Worm (Caenorhabditis elegans) whole organism, midembryonic: ENCODE data around the gene dpy-31.

Experiments
- T22C8.4 ChIP-seq: fragments of 200-800 bp; sonication (Bioruptor generic); IDR thresholded peaks from 2 replicates; pipeline ENCODE4 v1.3.6; 2022; ENCODE audit warnings: missing genetic modification characterization, missing compliant biosample characterization
- cog-1 ChIP-seq: sonication (generic microtip); optimal IDR thresholded peaks from 2 replicates; lab custom pipeline; 2016; ENCODE audit warnings: missing genetic modification characterization, missing compliant biosample characterization
- flt-1 ChIP-seq: fragments of 200-800 bp; sonication (Bioruptor generic); IDR thresholded peaks from 2 replicates; pipeline ENCODE4 v1.3.6; 2022; ENCODE audit warnings: missing genetic modification characterization, missing compliant biosample characterization
- klf-2 ChIP-seq: fragments of 200-800 bp; sonication (Bioruptor generic); conservative IDR thresholded peaks from 2 replicates; pipeline ENCODE4 v1.3.6; 2022; ENCODE audit warnings: missing genetic modification reagents, missing genetic modification characterization, missing compliant biosample characterization
- med-1 ChIP-seq: sonication (generic microtip); optimal IDR thresholded peaks from 2 replicates; lab custom pipeline; 2017; ENCODE audit warnings: missing genetic modification characterization, mild to moderate bottlenecking, missing compliant biosample characterization, antibody characterized with exemption, missing genetic modification reagents; ENCODE audit not compliant: insufficient read depth
- ref-1 ChIP-seq: fragments of 200-800 bp; sonication (Bioruptor generic); conservative IDR thresholded peaks from 2 replicates; pipeline ENCODE4 v1.3.6; 2022; ENCODE audit warnings: missing genetic modification reagents, missing genetic modification characterization, missing compliant biosample characterization
- tab-1 ChIP-seq: fragments of 200-800 bp; sonication (Bioruptor generic); IDR thresholded peaks from 2 replicates; pipeline ENCODE4 v1.3.6; 2022; ENCODE audit warnings: missing genetic modification characterization, missing compliant biosample characterization
- ztf-23 ChIP-seq: fragments of 200-800 bp; sonication (Bioruptor generic); IDR thresholded peaks from 2 replicates; pipeline ENCODE4 v1.3.6; 2022; ENCODE audit warnings: missing genetic modification reagents, missing genetic modification characterization, missing compliant biosample characterization
- ztf-29 ChIP-seq: fragments of 200-800 bp; sonication (Bioruptor generic); IDR thresholded peaks from 2 replicates; pipeline ENCODE4 v1.3.6; 2022; ENCODE audit warnings: missing genetic modification reagents, missing genetic modification characterization, missing compliant biosample characterization

The dpy-31 gene

DNA sequence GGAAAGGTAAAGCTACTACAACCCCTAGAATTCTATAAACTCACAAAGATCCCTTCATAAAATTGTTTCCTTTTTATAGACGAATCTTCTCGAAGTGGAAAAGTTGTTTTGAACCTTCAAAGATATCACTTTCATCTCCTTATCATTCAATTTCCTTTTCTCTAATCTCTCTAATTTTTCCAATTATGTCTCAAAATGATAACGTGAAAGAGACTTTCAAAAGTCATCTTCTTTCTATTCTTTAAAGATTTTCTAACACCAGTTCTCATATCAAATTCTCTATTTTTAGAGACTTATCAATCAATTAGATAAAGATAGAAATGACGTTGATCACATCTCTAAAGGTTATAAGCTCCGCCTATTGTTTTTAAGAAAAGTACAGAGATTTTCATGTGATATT lies 2.5 kb upstream of the dpy-31 start:
- TF ChIP-seq flt-1 (GFP tag; lab: Robert Waterston, UW) (no peak), tab-1 (GFP tag; lab: Robert Waterston, UW) (no peak)

DNA sequence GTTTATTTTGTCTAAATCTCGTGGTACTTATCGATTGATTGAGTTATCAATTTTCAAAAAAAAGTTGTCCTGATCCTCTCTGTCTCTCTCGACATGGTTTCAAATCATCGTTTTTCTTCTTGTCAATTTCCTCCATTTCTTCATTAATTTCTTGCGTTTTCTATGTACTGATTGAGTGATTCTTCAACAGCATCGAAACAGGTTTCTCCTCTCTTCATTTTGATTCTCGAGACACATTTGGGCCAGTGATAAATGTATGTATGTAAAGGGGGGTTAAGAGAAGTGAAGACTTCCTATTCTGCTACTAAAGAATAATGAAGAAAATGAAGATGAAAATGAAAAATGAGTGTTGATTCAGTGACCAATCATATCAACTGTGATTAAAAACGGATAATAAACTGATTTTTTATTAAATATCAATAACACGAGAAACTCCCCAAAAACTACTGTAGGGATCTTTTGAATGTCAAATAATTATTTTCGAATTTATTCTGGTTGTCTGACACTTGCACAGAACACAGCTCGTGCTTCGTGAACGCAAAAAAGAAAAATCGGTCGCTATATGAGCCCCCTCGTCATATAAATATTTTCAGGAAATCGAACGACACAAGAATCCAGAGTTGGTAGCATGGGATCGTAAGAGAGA lies 1.2 kb downstream of the dpy-31 start:
- no peak for TF ChIP-seq ztf-29
- TF ChIP-seq med-1 (GFP tag; lab: Kevin White, UChicago): no peak
- TF ChIP-seq cog-1 (tag; lab: Kevin White, UChicago): no peak
- no peak for TF ChIP-seq ref-1
- TF ChIP-seq klf-2 (GFP tag; lab: Robert Waterston, UW): no peak
- TF ChIP-seq tab-1 (GFP tag; lab: Robert Waterston, UW): no peak
- no peak for TF ChIP-seq T22C8.4 (GFP tag; lab: Robert Waterston, UW)
- no peak for TF ChIP-seq ztf-23 (GFP tag; lab: Robert Waterston, UW)
- no peak for TF ChIP-seq flt-1 (GFP tag; lab: Robert Waterston, UW)

DNA sequence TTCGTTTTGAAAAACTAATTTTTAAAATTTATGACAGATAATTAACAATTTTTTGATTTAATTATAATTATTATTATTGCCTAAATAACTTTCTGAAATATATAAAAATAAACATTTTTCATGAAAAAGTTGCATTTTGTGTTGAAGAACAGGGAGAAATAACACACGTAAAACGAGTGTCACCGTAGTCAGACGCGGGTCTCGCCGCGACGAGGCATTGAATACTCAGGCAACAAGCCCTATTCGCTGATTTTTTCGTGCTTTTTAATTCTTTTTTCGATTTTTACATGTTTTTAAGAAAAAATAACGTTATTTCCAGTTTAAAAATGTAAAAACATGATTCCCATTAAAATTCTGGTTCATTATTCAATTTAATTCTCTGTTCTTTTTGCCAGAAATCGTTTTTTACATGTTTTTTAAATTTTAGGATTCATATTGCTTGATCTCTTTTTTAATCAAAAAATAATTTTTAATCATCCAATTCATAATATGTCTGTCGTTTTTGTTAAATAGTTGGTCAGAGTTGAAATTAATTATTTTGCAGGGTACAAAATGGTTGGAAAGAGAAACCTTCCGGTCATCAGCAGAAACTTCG lies 6.0 kb downstream of the dpy-31 start, which contains the start of gene rpl-6:
TSS of gene rpl-6 (plus strand) at position 545 of the 595 bp plus-strand sequence.
- TF ChIP-seq cog-1 (tag; lab: Kevin White, UChicago) (peak; percentile 66), tab-1 (GFP tag; lab: Robert Waterston, UW) (no peak), ztf-29 (peak; percentile 61; the same call in 1 of the 2 replicates), ztf-23 (GFP tag; lab: Robert Waterston, UW) (0 out of 2 replicates have a peak, but pooled peaks have one; percentile 28), T22C8.4 (GFP tag; lab: Robert Waterston, UW) (no peak), ref-1 (no peak), klf-2 (GFP tag; lab: Robert Waterston, UW) (no peak), med-1 (GFP tag; lab: Kevin White, UChicago) (no peak), flt-1 (GFP tag; lab: Robert Waterston, UW) (0 out of 2 replicates have a peak, but pooled peaks have one; percentile 13)

DNA sequence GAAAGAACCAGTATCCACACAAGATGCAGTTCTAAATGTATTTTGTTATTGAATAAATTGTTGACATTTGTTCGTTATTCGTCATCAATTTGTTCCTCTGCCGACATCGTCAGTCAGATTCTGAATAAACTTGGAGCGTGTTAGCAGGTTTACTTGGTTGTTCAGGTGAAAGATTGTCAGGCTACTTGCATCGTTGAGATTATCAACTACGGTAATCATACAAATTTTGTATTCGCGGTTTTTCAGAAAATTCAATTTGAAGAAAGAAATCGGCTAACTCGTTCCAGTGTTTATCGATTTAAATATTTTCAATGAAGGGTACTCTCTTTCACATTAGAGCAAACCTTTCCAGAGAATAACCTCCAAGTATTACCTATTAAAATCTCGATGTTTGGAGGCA lies 7.7 kb downstream of the dpy-31 start, which contains the start of gene R151.2:
TSS of gene R151.2 (plus strand) at position 247 of the 400 bp plus-strand sequence.
- TF ChIP-seq ztf-23 (GFP tag; lab: Robert Waterston, UW): no peak
- TF ChIP-seq T22C8.4 (GFP tag; lab: Robert Waterston, UW): no peak
- TF ChIP-seq cog-1 (tag; lab: Kevin White, UChicago): no peak

DNA sequence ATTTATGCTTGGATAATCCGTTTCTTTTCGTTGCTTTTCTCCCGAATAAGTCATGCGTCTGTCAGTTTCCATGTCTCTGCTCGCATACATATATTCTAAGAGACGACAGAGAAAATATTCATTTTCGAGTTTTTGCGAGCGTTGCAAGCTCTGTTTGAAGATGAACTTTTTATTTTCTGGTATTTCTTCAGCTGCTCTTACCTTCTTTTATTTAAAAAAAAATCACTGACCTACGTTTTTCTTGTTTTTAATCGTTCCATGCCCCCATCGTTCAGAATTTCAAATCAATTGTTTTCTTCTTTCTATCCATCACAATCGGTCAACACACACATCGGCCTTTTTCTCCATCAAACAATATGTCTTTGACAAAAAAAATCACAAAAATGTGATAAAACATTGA lies 8.5 kb downstream of the dpy-31 start:
- TF ChIP-seq flt-1 (GFP tag; lab: Robert Waterston, UW) (no peak), med-1 (GFP tag; lab: Kevin White, UChicago) (no peak), ztf-29 (no peak), ztf-23 (GFP tag; lab: Robert Waterston, UW) (no peak), ref-1 (no peak), T22C8.4 (GFP tag; lab: Robert Waterston, UW) (no peak), cog-1 (tag; lab: Kevin White, UChicago) (no peak), tab-1 (GFP tag; lab: Robert Waterston, UW) (no peak), klf-2 (GFP tag; lab: Robert Waterston, UW) (no peak)

DNA sequence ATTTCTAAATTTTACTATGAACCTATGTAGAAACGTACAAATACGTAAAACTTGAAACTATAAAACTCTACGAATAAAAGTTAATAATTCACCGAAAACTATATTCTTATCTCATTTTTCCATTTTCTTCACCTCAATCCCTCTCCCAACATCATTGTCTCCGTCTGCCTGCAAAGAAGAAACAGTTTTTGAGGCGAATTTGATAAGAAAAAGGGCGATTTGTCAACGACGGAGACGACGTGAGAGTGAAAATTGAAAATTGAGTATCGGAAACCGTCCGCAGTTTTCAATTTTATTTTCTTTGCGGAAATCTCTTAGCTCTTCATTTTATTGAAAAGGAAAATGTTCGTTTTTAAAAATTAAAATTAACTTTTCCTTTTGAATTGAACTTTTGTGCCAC lies 10.0 kb downstream of the dpy-31 start:
- TF ChIP-seq ref-1 (no peak), ztf-29 (no peak)

DNA sequence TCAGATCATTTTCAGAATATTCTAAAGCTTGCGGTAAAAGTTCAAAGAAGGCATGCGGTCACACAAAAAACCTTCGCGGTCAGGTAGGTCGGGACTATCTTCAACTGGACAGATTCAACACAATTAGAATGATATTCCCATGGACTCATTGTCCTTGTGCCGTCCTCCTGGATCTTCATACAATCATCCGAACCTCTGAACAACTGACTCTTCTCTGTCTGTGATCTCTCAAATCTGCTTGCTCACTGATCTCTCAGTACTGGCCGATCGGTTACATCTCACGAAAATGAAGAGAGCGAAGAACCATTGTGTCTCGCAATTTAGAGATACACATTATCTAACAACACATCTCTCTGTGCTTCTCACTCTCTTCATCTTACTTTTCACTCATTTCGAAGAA lies 13.5 kb downstream of the dpy-31 start:
- TF ChIP-seq tab-1 (GFP tag; lab: Robert Waterston, UW): no peak
- TF ChIP-seq flt-1 (GFP tag; lab: Robert Waterston, UW): no peak
- TF ChIP-seq cog-1 (tag; lab: Kevin White, UChicago): no peak
- no peak for TF ChIP-seq ref-1
- TF ChIP-seq med-1 (GFP tag; lab: Kevin White, UChicago): no peak
- TF ChIP-seq ztf-23 (GFP tag; lab: Robert Waterston, UW): no peak
- no peak for TF ChIP-seq ztf-29
- TF ChIP-seq T22C8.4 (GFP tag; lab: Robert Waterston, UW): no peak
- TF ChIP-seq klf-2 (GFP tag; lab: Robert Waterston, UW): no peak

DNA sequence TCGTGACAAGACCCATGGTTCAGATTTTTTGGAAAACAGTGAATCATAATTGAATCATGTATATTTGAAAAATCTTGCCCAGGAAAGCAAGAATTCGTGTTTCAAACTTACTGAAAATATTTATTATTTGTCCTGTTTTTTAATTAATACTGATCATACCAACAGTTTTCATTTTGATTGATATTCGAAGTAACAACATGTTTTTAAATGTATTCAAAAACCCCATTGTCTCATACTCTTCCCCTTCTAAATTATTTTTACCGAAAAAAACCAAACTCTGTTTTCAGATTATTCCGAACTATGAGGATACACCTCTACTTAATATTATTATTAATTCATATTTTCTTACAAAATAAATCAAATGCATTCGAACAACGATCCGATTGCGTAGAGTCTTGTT lies 14.2 kb downstream of the dpy-31 start, which contains the start of gene R151.1:
TSS of gene R151.1 (plus strand) at position 301 of the 400 bp plus-strand sequence.
- TF ChIP-seq med-1 (GFP tag; lab: Kevin White, UChicago) (no peak), flt-1 (GFP tag; lab: Robert Waterston, UW) (no peak), ztf-23 (GFP tag; lab: Robert Waterston, UW) (no peak), cog-1 (tag; lab: Kevin White, UChicago) (no peak), tab-1 (GFP tag; lab: Robert Waterston, UW) (no peak), klf-2 (GFP tag; lab: Robert Waterston, UW) (no peak), ref-1 (no peak), T22C8.4 (GFP tag; lab: Robert Waterston, UW) (no peak), ztf-29 (no peak)

DNA sequence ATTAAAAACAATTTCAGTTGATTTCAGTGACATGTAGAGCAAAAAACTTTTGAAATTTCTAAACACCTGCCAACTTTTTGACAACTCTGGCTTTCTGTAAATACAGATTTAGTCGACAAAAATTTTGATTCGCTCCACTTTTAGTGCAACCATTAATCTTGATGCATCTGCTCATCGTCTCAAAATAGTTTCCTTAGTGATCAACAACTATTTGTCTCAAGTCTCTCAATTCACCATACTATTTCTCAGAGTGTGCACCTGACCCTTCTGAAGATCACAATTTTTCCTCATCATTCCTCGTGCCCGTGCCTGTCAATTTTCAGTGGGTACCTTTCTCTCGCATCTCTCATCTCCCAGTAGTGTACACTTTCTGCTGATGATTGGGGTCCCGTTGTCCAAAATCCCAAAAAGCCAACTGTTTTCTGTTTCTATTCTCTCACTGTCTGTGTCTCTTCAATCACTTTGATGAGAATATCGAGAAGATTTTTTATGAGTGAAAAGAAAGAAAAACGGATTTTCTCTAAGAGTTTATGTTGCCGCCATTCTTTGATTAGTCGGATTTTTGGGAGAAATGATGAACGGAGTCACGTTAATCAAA lies 15.0 kb downstream of the dpy-31 start:
- TF ChIP-seq cog-1 (tag; lab: Kevin White, UChicago): no peak
- no peak for TF ChIP-seq flt-1 (GFP tag; lab: Robert Waterston, UW)
- no peak for TF ChIP-seq ztf-29
- TF ChIP-seq ztf-23 (GFP tag; lab: Robert Waterston, UW): no peak
- no peak for TF ChIP-seq med-1 (GFP tag; lab: Kevin White, UChicago)
- no peak for TF ChIP-seq T22C8.4 (GFP tag; lab: Robert Waterston, UW)
- TF ChIP-seq klf-2 (GFP tag; lab: Robert Waterston, UW): no peak
- TF ChIP-seq ref-1: no peak
- TF ChIP-seq tab-1 (GFP tag; lab: Robert Waterston, UW): no peak
